Fruit fly (Drosophila melanogaster) whole organism, pupa: Measurements from ENCODE around the gene CG43181.

Experiments
- CG10348 ChIP-seq: fragments of 200-800 bp; sonication (Bioruptor generic); IDR thresholded peaks from 2 replicates; pipeline ENCODE4 v1.3.6; 2022; ENCODE audit warnings: missing biosample characterization, missing genetic modification characterization
- CG12605 ChIP-seq: fragments of 200-800 bp; sonication (Bioruptor generic); IDR thresholded peaks from 2 replicates; pipeline ENCODE4 v1.3.6; 2022; ENCODE audit warnings: missing biosample characterization, missing genetic modification characterization
- CG13204 ChIP-seq: fragments of 200-800 bp; sonication (Bioruptor generic); optimal IDR thresholded peaks from 2 replicates; lab custom pipeline; 2018; ENCODE audit warnings: missing biosample characterization, mild to moderate bottlenecking, missing genetic modification characterization, moderate library complexity
- CG14655 ChIP-seq: fragments of 200-800 bp; sonication (Bioruptor generic); optimal IDR thresholded peaks from 3 replicates; lab custom pipeline; 2017; ENCODE audit warnings: mild to moderate bottlenecking, missing biosample characterization, missing genetic modification reagents, missing genetic modification characterization
- CG15710 ChIP-seq: fragments of 200-800 bp; sonication (Bioruptor generic); optimal IDR thresholded peaks from 2 replicates; lab custom pipeline; 2018; ENCODE audit warnings: missing biosample characterization, mild to moderate bottlenecking, missing genetic modification characterization, moderate library complexity
- CG17806 ChIP-seq: fragments of 200-800 bp; sonication (Bioruptor generic); optimal IDR thresholded peaks from 2 replicates; lab custom pipeline; 2018; ENCODE audit warnings: missing biosample characterization, mild to moderate bottlenecking, missing genetic modification characterization, moderate library complexity
- CG8159 ChIP-seq: fragments of 200-800 bp; sonication (Bioruptor generic); optimal IDR thresholded peaks from 3 replicates; lab custom pipeline; 2018; ENCODE audit warnings: missing biosample characterization, mild to moderate bottlenecking, missing genetic modification characterization, moderate library complexity
- EcR ChIP-seq: fragments of 200-800 bp; sonication (Bioruptor generic); optimal IDR thresholded peaks from 3 replicates; lab custom pipeline; 2019; ENCODE audit warnings: missing biosample characterization, missing genetic modification characterization, mild to moderate bottlenecking, moderate library complexity, missing genetic modification reagents
- Pif1A ChIP-seq: fragments of 200-800 bp; sonication (Bioruptor generic); optimal IDR thresholded peaks from 3 replicates; lab custom pipeline; 2016; ENCODE audit warnings: missing biosample characterization, missing genetic modification characterization
- fd96Ca ChIP-seq: fragments of 200-800 bp; sonication (Bioruptor generic); IDR thresholded peaks from 3 replicates; pipeline ENCODE4 v1.3.6; 2022; ENCODE audit warnings: missing biosample characterization, missing genetic modification characterization
- gl ChIP-seq: fragments of 200-800 bp; sonication (Bioruptor generic); optimal IDR thresholded peaks from 2 replicates; lab custom pipeline; 2018; ENCODE audit warnings: missing biosample characterization, mild to moderate bottlenecking, missing genetic modification characterization
- rn ChIP-seq: fragments of 200-800 bp; sonication (Bioruptor generic); IDR thresholded peaks from 2 replicates; pipeline ENCODE4 v1.3.6; 2022; ENCODE audit warnings: missing biosample characterization, missing genetic modification characterization

DNA sequence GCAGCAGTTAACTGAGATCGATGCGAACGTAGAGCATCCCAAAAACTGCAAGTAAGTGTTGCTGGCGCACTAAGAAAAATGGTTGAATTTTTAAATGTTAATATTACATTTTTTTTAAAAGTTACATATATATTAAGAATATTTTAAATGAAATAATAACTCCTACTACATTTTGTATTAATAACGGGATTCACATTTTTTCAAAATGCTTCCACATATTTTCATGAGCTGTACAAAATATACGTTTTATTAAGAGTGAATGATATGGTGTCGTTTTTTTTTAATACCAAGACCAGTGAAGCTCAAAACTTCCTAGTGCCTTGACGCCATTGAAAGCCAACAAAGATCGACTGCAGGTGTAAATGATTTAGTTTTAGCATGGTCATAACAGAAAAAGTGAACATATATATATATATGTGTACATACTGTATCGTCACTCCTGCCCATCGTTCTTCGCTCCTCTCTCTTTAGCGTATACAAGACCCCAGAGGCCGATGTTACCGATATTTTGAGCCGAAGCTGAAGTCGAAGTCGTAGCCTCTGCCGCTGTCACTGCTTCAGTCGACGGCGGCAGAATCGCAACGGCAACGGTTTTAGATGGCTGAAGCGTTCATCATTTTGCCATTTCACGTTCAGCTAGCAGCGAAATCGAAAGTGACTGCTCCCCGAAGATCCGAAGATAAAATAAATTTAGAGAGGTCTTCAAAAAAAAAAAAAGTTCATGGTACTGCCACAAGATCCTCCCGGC, 7.8 kb upstream of the CG43181 start:
- peak; percentile 83 for TF ChIP-seq CG8159 (tag; lab: Kevin White, UChicago)
- peak; percentile 70 for TF ChIP-seq CG15710 (tag; lab: Kevin White, UChicago)
- TF ChIP-seq gl (tag; lab: Kevin White, UChicago), result no peak
- no peak for TF ChIP-seq CG10348 (GFP tag; lab: Robert Waterston, UW)
- TF ChIP-seq CG13204 (GFP tag; lab: Kevin White, UChicago), result no peak
- TF ChIP-seq CG17806 (tag; lab: Kevin White, UChicago), result peak; percentile 74
- TF ChIP-seq fd96Ca (GFP tag; lab: Robert Waterston, UW), result no peak
- peak; percentile 31 for TF ChIP-seq Pif1A (GFP tag; lab: Kevin White, UChicago)
- TF ChIP-seq CG14655 (GFP tag; lab: Kevin White, UChicago), result peak; percentile 48
- peak; percentile 34 for TF ChIP-seq EcR
- no peak for TF ChIP-seq rn (GFP tag; lab: Robert Waterston, UW)
- TF ChIP-seq CG12605 (GFP tag; lab: Robert Waterston, UW), result 0 out of 2 replicates have a peak, but pooled peaks have one; percentile 8
